Fruit fly (Drosophila melanogaster) whole organism, adult: Measurements from ENCODE around the gene CG6431.

Experiments
- CG12768 ChIP-seq: fragments of 200-800 bp; sonication (Bioruptor generic); optimal IDR thresholded peaks from 2 replicates; lab custom pipeline; 2017; ENCODE audit warnings: missing biosample characterization, missing genetic modification characterization, mild to moderate bottlenecking, moderate library complexity, missing genetic modification reagents
- CG14711 ChIP-seq: fragments of 200-800 bp; sonication (Bioruptor generic); optimal IDR thresholded peaks from 2 replicates; lab custom pipeline; 2018; ENCODE audit warnings: missing biosample characterization, mild to moderate bottlenecking, missing genetic modification characterization, moderate library complexity
- CG1620 ChIP-seq: fragments of 200-800 bp; sonication (Bioruptor generic); optimal IDR thresholded peaks from 2 replicates; lab custom pipeline; 2016; ENCODE audit warnings: missing biosample characterization, missing genetic modification characterization
- CG5204 ChIP-seq: fragments of 200-800 bp; sonication (Bioruptor generic); optimal IDR thresholded peaks from 2 replicates; lab custom pipeline; 2016; ENCODE audit warnings: missing biosample characterization, missing genetic modification characterization
- CG7101 ChIP-seq: fragments of 200-800 bp; sonication (Bioruptor generic); optimal IDR thresholded peaks from 2 replicates; lab custom pipeline; 2018; ENCODE audit warnings: missing biosample characterization, mild to moderate bottlenecking, missing genetic modification characterization, moderate library complexity
- Crg-1 ChIP-seq: fragments of 200-800 bp; sonication (Bioruptor generic); optimal IDR thresholded peaks from 2 replicates; lab custom pipeline; 2016; ENCODE audit warnings: missing biosample characterization, missing genetic modification characterization
- Hr96 ChIP-seq: fragments of 200-800 bp; sonication (Bioruptor generic); optimal IDR thresholded peaks from 2 replicates; lab custom pipeline; 2016; ENCODE audit warnings: missing biosample characterization, missing genetic modification characterization
- Mnt ChIP-seq: fragments of 200-800 bp; sonication (Bioruptor generic); optimal IDR thresholded peaks from 2 replicates; lab custom pipeline; 2016; ENCODE audit warnings: missing biosample characterization, mild to moderate bottlenecking, missing genetic modification characterization
- bab1 ChIP-seq: fragments of 200-800 bp; sonication (Bioruptor generic); optimal IDR thresholded peaks from 3 replicates; lab custom pipeline; 2019; ENCODE audit warnings: missing biosample characterization, mild to moderate bottlenecking, missing genetic modification characterization, moderate library complexity
- kay ChIP-seq: fragments of 200-800 bp; sonication (Bioruptor generic); peaks from one replicate; lab custom pipeline; 2016; ENCODE audit warnings: missing biosample characterization, missing genetic modification characterization, borderline replicate concordance
- tj ChIP-seq: fragments of 200-800 bp; sonication (Bioruptor generic); optimal IDR thresholded peaks from 3 replicates; lab custom pipeline; 2017; ENCODE audit warnings: missing biosample characterization, mild to moderate bottlenecking, missing genetic modification characterization, moderate library complexity
- toe ChIP-seq: fragments of 200-800 bp; sonication (Bioruptor generic); optimal IDR thresholded peaks from 2 replicates; lab custom pipeline; 2016; ENCODE audit warnings: missing biosample characterization, missing genetic modification characterization

DNA sequence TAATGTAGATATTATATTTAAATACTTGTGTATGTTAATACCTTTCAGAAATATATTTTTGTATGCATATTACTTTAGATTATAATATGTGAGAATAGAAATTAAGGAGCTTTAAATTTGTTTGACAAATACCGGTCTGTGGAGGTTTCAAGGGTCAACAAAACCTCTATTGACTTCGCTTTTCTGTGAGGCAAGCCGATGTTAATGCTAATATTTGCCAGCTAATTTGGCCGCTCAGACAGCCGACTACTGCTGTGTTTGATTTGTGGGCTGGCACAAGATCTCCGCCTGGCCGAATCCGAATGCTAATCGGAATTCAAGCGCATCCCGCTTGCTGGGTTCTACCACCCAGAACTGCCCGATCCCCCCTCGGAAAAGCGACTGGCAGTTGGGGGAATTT, 30.6 kb downstream of the CG6431 start:
- no peak for TF ChIP-seq CG14711 (tag; lab: Kevin White, UChicago)
- TF ChIP-seq bab1 (GFP tag; lab: Kevin White, UChicago), result no peak
- no peak for TF ChIP-seq toe (GFP tag; lab: Kevin White, UChicago)
- no peak for TF ChIP-seq tj (GFP tag; lab: Kevin White, UChicago)
- no peak for TF ChIP-seq kay (GFP tag; lab: Kevin White, UChicago)
- no peak for TF ChIP-seq CG12768 (GFP tag; lab: Kevin White, UChicago)
- TF ChIP-seq Crg-1, result no peak
- TF ChIP-seq Mnt (GFP tag; lab: Kevin White, UChicago), result no peak
- no peak for TF ChIP-seq CG1620 (GFP tag; lab: Kevin White, UChicago)
- TF ChIP-seq CG7101, result no peak
- no peak for TF ChIP-seq Hr96 (GFP tag; lab: Kevin White, UChicago)
- TF ChIP-seq CG5204 (GFP tag; lab: Kevin White, UChicago), result no peak
